Worm (Caenorhabditis elegans) whole organism, late embryonic: ENCODE results near the gene F35F10.5.

Source experiments
- C08G9.2 ChIP-seq: sonication (generic microtip); optimal IDR thresholded peaks from 2 replicates; lab custom pipeline; 2016; ENCODE audit warnings: mild to moderate bottlenecking, missing genetic modification characterization, moderate library complexity, missing compliant biosample characterization
- C38D4.7 ChIP-seq: fragments of 200-800 bp; sonication (Bioruptor generic); optimal IDR thresholded peaks from 2 replicates; lab custom pipeline; 2018; ENCODE audit warnings: mild to moderate bottlenecking, missing genetic modification characterization, moderate library complexity, missing compliant biosample characterization
- K09A11.1 ChIP-seq: sonication (generic microtip); optimal IDR thresholded peaks from 2 replicates; lab custom pipeline; 2017; ENCODE audit warnings: antibody characterized with exemption, mild to moderate bottlenecking, missing genetic modification characterization, missing compliant biosample characterization; ENCODE audit not compliant: insufficient read depth
- ceh-22 ChIP-seq: sonication (generic microtip); optimal IDR thresholded peaks from 2 replicates; lab custom pipeline; 2017; ENCODE audit warnings: missing biosample characterization, missing genetic modification characterization
- ceh-48 ChIP-seq: sonication (generic microtip); optimal IDR thresholded peaks from 2 replicates; lab custom pipeline; 2016; ENCODE audit warnings: missing genetic modification characterization, inconsistent platforms, missing compliant biosample characterization
- dmd-4 ChIP-seq: sonication (generic microtip); optimal IDR thresholded peaks from 2 replicates; lab custom pipeline; 2016; ENCODE audit warnings: borderline replicate concordance, missing genetic modification characterization, missing compliant biosample characterization
- dve-1 ChIP-seq: sonication (generic microtip); optimal IDR thresholded peaks from 2 replicates; lab custom pipeline; 2017; ENCODE audit warnings: antibody characterized with exemption, mild to moderate bottlenecking, missing genetic modification characterization, missing compliant biosample characterization
- elt-2 ChIP-seq: sonication (generic microtip); optimal IDR thresholded peaks from 2 replicates; lab custom pipeline; 2016; ENCODE audit warnings: missing genetic modification reagents, missing genetic modification characterization, missing compliant biosample characterization
- elt-4 ChIP-seq: sonication (generic microtip); optimal IDR thresholded peaks from 2 replicates; lab custom pipeline; 2016; ENCODE audit warnings: missing genetic modification characterization, missing compliant biosample characterization
- eyg-1 ChIP-seq: sonication (generic microtip); optimal IDR thresholded peaks from 2 replicates; lab custom pipeline; 2016; ENCODE audit warnings: missing genotype, missing genetic modification characterization, missing compliant biosample characterization
- fax-1 ChIP-seq: sonication (generic microtip); optimal IDR thresholded peaks from 2 replicates; lab custom pipeline; 2016; ENCODE audit warnings: missing genotype, missing genetic modification characterization, missing compliant biosample characterization
- fkh-6 ChIP-seq: sonication (generic microtip); optimal IDR thresholded peaks from 2 replicates; lab custom pipeline; 2016; ENCODE audit warnings: missing genetic modification characterization, missing compliant biosample characterization
- gmeb-2 ChIP-seq: sonication (generic microtip); optimal IDR thresholded peaks from 2 replicates; lab custom pipeline; 2016; ENCODE audit warnings: missing genetic modification characterization, inconsistent platforms, missing compliant biosample characterization
- hlh-13 ChIP-seq: fragments of 200-800 bp; sonication (Bioruptor generic); optimal IDR thresholded peaks from 2 replicates; lab custom pipeline; 2018; ENCODE audit warnings: mild to moderate bottlenecking, missing genetic modification characterization, missing compliant biosample characterization
- lim-6 ChIP-seq: sonication (generic microtip); optimal IDR thresholded peaks from 2 replicates; lab custom pipeline; 2016; ENCODE audit warnings: missing genetic modification characterization, missing compliant biosample characterization
- mec-3 ChIP-seq: sonication (generic microtip); optimal IDR thresholded peaks from 2 replicates; lab custom pipeline; 2016; ENCODE audit warnings: borderline replicate concordance, missing genetic modification characterization, missing compliant biosample characterization
- nfya-1 ChIP-seq: sonication (generic microtip); optimal IDR thresholded peaks from 2 replicates; lab custom pipeline; 2017; ENCODE audit warnings: missing genetic modification characterization, mild to moderate bottlenecking, missing compliant biosample characterization, antibody characterized with exemption, moderate library complexity
- nhr-11 ChIP-seq: fragments of 150-350 bp; optimal IDR thresholded peaks from 2 replicates; lab custom pipeline; 2014; ENCODE audit warnings: missing biosample characterization, missing genetic modification characterization
- nhr-232 ChIP-seq: sonication (generic microtip); optimal IDR thresholded peaks from 2 replicates; lab custom pipeline; 2016; ENCODE audit warnings: missing genetic modification characterization, missing compliant biosample characterization
- npax-4 ChIP-seq: sonication (generic microtip); optimal IDR thresholded peaks from 2 replicates; lab custom pipeline; 2016; ENCODE audit warnings: missing genetic modification characterization, missing compliant biosample characterization
- pag-3 ChIP-seq: sonication (generic microtip); optimal IDR thresholded peaks from 2 replicates; lab custom pipeline; 2016; ENCODE audit warnings: missing compliant biosample characterization, missing genetic modification characterization, borderline replicate concordance
- pat-9 ChIP-seq: fragments of 200-800 bp; sonication (Bioruptor generic); optimal IDR thresholded peaks from 2 replicates; lab custom pipeline; 2018; ENCODE audit warnings: mild to moderate bottlenecking, missing genetic modification characterization, moderate library complexity, missing compliant biosample characterization
- pax-1 ChIP-seq: fragments of 150-350 bp; optimal IDR thresholded peaks from 2 replicates; lab custom pipeline; 2014; ENCODE audit warnings: missing biosample characterization, missing genetic modification characterization
- pha-2 ChIP-seq: sonication (generic microtip); optimal IDR thresholded peaks from 2 replicates; lab custom pipeline; 2017; ENCODE audit warnings: mild to moderate bottlenecking, missing genetic modification characterization, missing compliant biosample characterization
- pqm-1 ChIP-seq: sonication (generic microtip); optimal IDR thresholded peaks from 2 replicates; lab custom pipeline; 2016; ENCODE audit warnings: missing genetic modification characterization, missing compliant biosample characterization
- pros-1 ChIP-seq: fragments of 150-350 bp; optimal IDR thresholded peaks from 2 replicates; lab custom pipeline; 2014; ENCODE audit warnings: missing biosample characterization, missing genetic modification reagents, missing genetic modification characterization
- ref-2 ChIP-seq: sonication (generic microtip); optimal IDR thresholded peaks from 2 replicates; lab custom pipeline; 2016; ENCODE audit warnings: missing genetic modification characterization, missing compliant biosample characterization
- sox-4 ChIP-seq: sonication (generic microtip); optimal IDR thresholded peaks from 2 replicates; lab custom pipeline; 2017; ENCODE audit warnings: mild to moderate bottlenecking, missing genetic modification characterization, inconsistent platforms, missing compliant biosample characterization
- tbx-7 ChIP-seq: sonication (generic microtip); optimal IDR thresholded peaks from 2 replicates; lab custom pipeline; 2016; ENCODE audit warnings: missing genotype, missing genetic modification characterization, missing compliant biosample characterization
- unc-3 ChIP-seq, 2 experiments: fragments of 200-800 bp in 1 of 2; sonication (Bioruptor generic) in 1 of 2; sonication (generic microtip) in 1 of 2; conservative IDR thresholded peaks in 1 of 2; optimal IDR thresholded peaks in 1 of 2; 2 replicates each; pipeline versions ENCODE4 v1.3.6 to Lab custom; 2016 to 2022; ENCODE audit warnings: missing compliant biosample characterization in 2 of 2, missing genetic modification characterization in 2 of 2, missing genetic modification reagents in 1 of 2
- unc-42 ChIP-seq: sonication (generic microtip); optimal IDR thresholded peaks from 2 replicates; lab custom pipeline; 2016; ENCODE audit warnings: missing genotype, missing genetic modification characterization, missing compliant biosample characterization
- unc-55 ChIP-seq: sonication (generic microtip); optimal IDR thresholded peaks from 2 replicates; lab custom pipeline; 2017; ENCODE audit warnings: missing biosample characterization, missing genetic modification reagents, missing genetic modification characterization
- zip-5 ChIP-seq: sonication (generic microtip); optimal IDR thresholded peaks from 2 replicates; lab custom pipeline; 2016; ENCODE audit warnings: missing genetic modification characterization, missing compliant biosample characterization
- ztf-16 ChIP-seq: sonication (generic microtip); optimal IDR thresholded peaks from 2 replicates; lab custom pipeline; 2017; ENCODE audit warnings: missing genetic modification characterization, missing compliant biosample characterization

Gene F35F10.5

DNA sequence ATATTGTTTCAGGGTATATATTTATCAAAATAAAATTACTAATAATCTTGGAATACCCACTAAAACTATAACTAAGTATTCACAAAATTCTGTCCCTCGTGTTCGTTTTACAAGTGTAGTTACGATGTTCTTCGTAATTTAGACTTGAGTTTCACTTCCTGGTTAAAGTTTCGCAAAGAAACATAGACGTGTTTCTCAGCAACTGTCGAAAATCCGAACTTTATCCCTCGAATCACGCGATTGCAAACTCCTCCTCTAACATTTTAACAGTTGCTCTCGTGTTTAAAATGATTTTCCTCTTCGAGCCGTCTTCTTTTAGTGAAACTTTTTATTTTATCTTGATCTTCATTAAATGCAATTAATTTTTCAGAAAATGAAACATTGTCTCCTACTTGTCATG lies 4.7 kb upstream of the F35F10.5 start, which contains the start of gene T28A11.2:
TSS of gene T28A11.2 (plus strand) at position 371 of the 400 bp plus-strand sequence.
- TF ChIP-seq C08G9.2 (no peak), pag-3 (tag; lab: Kevin White, UChicago) (no peak), tbx-7 (tag; lab: Kevin White, UChicago) (no peak), ceh-22 (tag; lab: Kevin White, UChicago) (no peak), nhr-11 (tag; lab: Kevin White, UChicago) (no peak), dve-1 (no peak), gmeb-2 (no peak), unc-42 (tag; lab: Kevin White, UChicago) (no peak)

DNA sequence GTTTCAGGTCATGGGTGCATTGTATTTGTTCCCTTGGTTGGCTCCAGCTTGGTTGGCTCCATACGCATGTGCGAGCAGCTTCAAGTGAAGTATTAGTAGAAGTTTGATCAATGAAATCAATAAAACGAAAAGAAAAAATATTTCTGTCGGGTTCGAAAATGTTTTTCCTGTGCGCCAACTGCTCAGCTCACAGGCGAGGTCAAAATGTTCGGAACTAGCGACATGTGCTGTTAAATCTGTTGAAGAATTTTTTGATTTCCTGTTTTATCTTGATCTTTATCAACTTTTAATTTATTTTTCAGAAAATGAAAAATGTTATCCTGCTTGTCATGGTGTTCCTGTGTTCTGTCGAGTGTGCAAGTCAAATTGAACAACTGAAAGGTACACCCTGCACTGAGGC lies 3.2 kb upstream of the F35F10.5 start, which contains the start of gene T28A11.25:
TSS of gene T28A11.25 (plus strand) at position 301 of the 400 bp plus-strand sequence.
- TF ChIP-seq pqm-1 (tag; lab: Kevin White, UChicago) (no peak), fkh-6 (tag; lab: Kevin White, UChicago) (no peak), K09A11.1 (no peak)

DNA sequence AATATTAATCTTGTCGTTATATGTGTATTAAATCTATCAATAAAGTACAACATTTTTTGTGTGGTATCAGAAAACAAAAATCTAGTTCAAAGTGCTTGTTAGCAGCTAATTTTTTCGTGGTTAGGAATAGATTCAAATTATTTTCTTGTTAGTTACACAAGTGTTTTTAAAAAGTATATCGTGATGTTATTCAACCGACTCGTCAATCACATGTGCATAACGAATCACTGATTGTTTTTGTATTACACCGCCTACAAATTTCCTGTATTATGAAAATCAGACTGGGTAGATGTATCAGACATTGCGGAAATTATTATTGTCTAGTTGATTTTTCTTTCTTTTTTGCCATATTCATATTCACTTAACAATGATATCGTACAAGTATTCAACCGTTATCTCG lies 1.8 kb upstream of the F35F10.5 start, which contains the start of gene str-64:
TSS of gene str-64 (plus strand) at position 301 of the 400 bp plus-strand sequence.
- TF ChIP-seq dmd-4 (tag; lab: Kevin White, UChicago), result no peak
- no peak for TF ChIP-seq unc-55 (GFP tag; lab: Kevin White, UChicago)
- TF ChIP-seq eyg-1, result no peak
- TF ChIP-seq ref-2 (tag; lab: Kevin White, UChicago), result no peak
- no peak for TF ChIP-seq unc-3 (GFP tag; conservative IDR thresholded peaks at IDR 0.05; lab: Robert Waterston, UW)
- TF ChIP-seq unc-3 (tag; optimal IDR thresholded peaks at IDR 0.05; lab: Kevin White, UChicago), result no peak
- TF ChIP-seq C38D4.7 (GFP tag; lab: Kevin White, UChicago), result no peak
- no peak for TF ChIP-seq K09A11.1
- TF ChIP-seq lim-6 (tag; lab: Kevin White, UChicago), result no peak
- no peak for TF ChIP-seq zip-5 (tag; lab: Kevin White, UChicago)

DNA sequence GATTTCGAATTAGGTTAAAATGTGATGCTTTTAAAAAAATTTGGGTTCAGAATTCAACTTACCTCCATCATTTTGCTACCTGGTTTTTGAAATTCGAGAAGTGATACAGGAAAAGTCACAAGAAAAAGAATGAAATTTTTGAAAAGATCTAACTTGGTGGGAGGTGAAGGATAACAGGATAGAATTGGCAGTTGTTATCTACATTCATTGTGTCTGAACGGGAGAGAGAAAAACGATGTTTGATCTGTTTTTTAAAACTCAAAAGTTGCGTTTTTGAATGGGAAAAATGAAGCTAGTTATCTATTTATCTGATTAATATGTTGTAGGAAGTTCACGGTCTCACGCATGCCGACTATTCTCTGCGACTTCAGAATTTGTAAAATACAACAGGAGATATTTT lies 2.6 kb downstream of the F35F10.5 start, which contains the start of gene F35F10.7:
TSS of gene F35F10.7 (minus strand) at position 101 of the 400 bp plus-strand sequence.
- no peak for TF ChIP-seq sox-4 (tag; lab: Kevin White, UChicago)
- no peak for TF ChIP-seq pha-2 (tag; lab: Kevin White, UChicago)
- TF ChIP-seq pat-9 (tag; lab: Kevin White, UChicago), result no peak
- TF ChIP-seq elt-2 (tag; lab: Kevin White, UChicago), result no peak
- TF ChIP-seq pag-3 (tag; lab: Kevin White, UChicago), result no peak
- no peak for TF ChIP-seq ceh-22 (tag; lab: Kevin White, UChicago)
- TF ChIP-seq ztf-16 (tag; lab: Kevin White, UChicago), result no peak
- TF ChIP-seq npax-4 (tag; lab: Kevin White, UChicago), result no peak
- no peak for TF ChIP-seq pros-1
- TF ChIP-seq pax-1 (tag; lab: Kevin White, UChicago), result no peak
- TF ChIP-seq C08G9.2, result no peak
- no peak for TF ChIP-seq ceh-48 (tag; lab: Kevin White, UChicago)
- no peak for TF ChIP-seq nhr-11 (tag; lab: Kevin White, UChicago)
- no peak for TF ChIP-seq nfya-1 (tag; lab: Kevin White, UChicago)
- TF ChIP-seq nhr-232 (tag; lab: Kevin White, UChicago), result no peak
- no peak for TF ChIP-seq dmd-4 (tag; lab: Kevin White, UChicago)
- TF ChIP-seq fax-1 (tag; lab: Kevin White, UChicago), result no peak
- no peak for TF ChIP-seq mec-3 (tag; lab: Kevin White, UChicago)
- TF ChIP-seq, all 69 proteins: peak for 0

DNA sequence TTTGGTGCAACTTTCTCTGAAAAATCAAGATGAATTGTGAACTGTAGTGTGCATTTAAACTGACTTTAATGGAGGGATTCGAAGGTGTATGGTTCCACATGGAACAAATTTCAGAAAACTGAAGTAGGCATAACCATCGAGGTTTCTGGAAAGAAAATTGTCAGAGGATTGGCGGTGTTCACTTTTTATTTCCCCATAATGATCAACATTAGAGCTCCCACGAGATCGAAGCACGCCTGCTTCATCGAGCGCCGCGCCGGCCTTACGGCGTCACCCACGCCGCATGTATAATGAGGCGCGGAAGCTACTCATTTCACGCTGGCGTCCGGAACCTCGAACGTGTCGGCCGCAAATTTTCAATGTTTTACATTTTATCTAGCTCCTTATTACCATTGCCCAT lies 3.4 kb downstream of the F35F10.5 start:
- TF ChIP-seq nfya-1 (tag; lab: Kevin White, UChicago) (no peak), elt-4 (tag; lab: Kevin White, UChicago) (no peak), hlh-13 (GFP tag; lab: Kevin White, UChicago) (no peak)
